Fruit fly (Drosophila melanogaster): ENCODE results near the gene CG2258.
A peak's percentile ranks its signal among the peaks of the same experiment; 100 is the strongest.

Gene CG2258

dm6 chrX:8106281-8107050 lies 4.6 kb upstream of the CG2258 start (continued):
- TF ChIP-seq z (GFP tag; IDR thresholded peaks at IDR 0.05): peak; percentile 80
- peak; percentile 31 for TF ChIP-seq kah (GFP tag; optimal IDR thresholded peaks at IDR 0.05)
- TF ChIP-seq Drgx (GFP tag; IDR thresholded peaks at IDR 0.05): no peak
- TF ChIP-seq ab (GFP tag; optimal IDR thresholded peaks at IDR 0.05): no peak
- no peak for TF ChIP-seq CG4282 (GFP tag; optimal IDR thresholded peaks at IDR 0.05)
- TF ChIP-seq Hr78 (GFP tag; optimal IDR thresholded peaks at IDR 0.05): peak in 1 of 2 experiments; percentile 53
- peak; percentile 12 for TF ChIP-seq cwo (GFP tag; optimal IDR thresholded peaks at IDR 0.05)
- TF ChIP-seq CG5180 (GFP tag; optimal IDR thresholded peaks at IDR 0.05): peak; percentile 67
- TF ChIP-seq CG8290 (GFP tag; optimal IDR thresholded peaks at IDR 0.05): no peak
- no peak for TF ChIP-seq CG8290 (tag; optimal IDR thresholded peaks at IDR 0.05)
- peak; percentile 37 for TF ChIP-seq CG6813 (GFP tag; optimal IDR thresholded peaks at IDR 0.05)
- peak; percentile 34 for TF ChIP-seq lab (GFP tag; optimal IDR thresholded peaks at IDR 0.05)
- no peak for TF ChIP-seq croc (GFP tag; conservative IDR thresholded peaks at IDR 0.05)
- TF ChIP-seq Med (GFP tag): peak; percentile 32
- TF ChIP-seq CG18476 (GFP tag; optimal IDR thresholded peaks at IDR 0.05): no peak
- TF ChIP-seq CG34376 (GFP tag; optimal IDR thresholded peaks at IDR 0.05): peak; percentile 70
- no peak for TF ChIP-seq BtbVII (GFP tag; optimal IDR thresholded peaks at IDR 0.05)
- TF ChIP-seq CG6791 (GFP tag; IDR thresholded peaks at IDR 0.05; ENCODE audit: partially characterized antibody): no peak
- TF ChIP-seq CG2116 (GFP tag; optimal IDR thresholded peaks at IDR 0.05): no peak
- TF ChIP-seq scrt (GFP tag; optimal IDR thresholded peaks at IDR 0.05): no peak
- TF ChIP-seq CG14965 (GFP tag; optimal IDR thresholded peaks at IDR 0.05; ENCODE audit: borderline replicate concordance): no peak
- no peak for TF ChIP-seq CG4820 (GFP tag; optimal IDR thresholded peaks at IDR 0.05)
- TF ChIP-seq Xrp1 (GFP tag; IDR thresholded peaks at IDR 0.05): 0 out of 2 replicates have a peak, but pooled peaks have one; percentile 7
- peak in 1 of 2 experiments; percentile 50 for TF ChIP-seq Pdp1 (GFP tag; optimal IDR thresholded peaks at IDR 0.05)
- peak in 1 of 2 experiments; percentile 9 for TF ChIP-seq bsh (GFP tag; optimal IDR thresholded peaks at IDR 0.05)
- TF ChIP-seq CG1603 (tag; optimal IDR thresholded peaks at IDR 0.05): no peak
- TF ChIP-seq sd (tag; optimal IDR thresholded peaks at IDR 0.05): peak; percentile 32
- TF ChIP-seq sens (GFP tag): peak; percentile 67
- no peak for TF ChIP-seq Doc2 (GFP tag; IDR thresholded peaks at IDR 0.05)
- no peak for TF ChIP-seq CG18262 (tag; optimal IDR thresholded peaks at IDR 0.05)
- peak; percentile 0 for TF ChIP-seq fd64A (GFP tag; optimal IDR thresholded peaks at IDR 0.05)
- 0 out of 4 replicates have a peak, but pooled peaks have one; percentile 14 for TF ChIP-seq chinmo (GFP tag; IDR thresholded peaks at IDR 0.05; ENCODE audit: partially characterized antibody)
- TF ChIP-seq salm (tag; optimal IDR thresholded peaks at IDR 0.05): peak; percentile 54

- TF ChIP-seq CG3163 (GFP tag; optimal IDR thresholded peaks at IDR 0.05) (no peak), Elba2 (GFP tag; optimal IDR thresholded peaks at IDR 0.05) (peak; percentile 87), klu (GFP tag; IDR thresholded peaks at IDR 0.05) (no peak), CG7839 (tag; optimal IDR thresholded peaks at IDR 0.05) (no peak), grau (tag; optimal IDR thresholded peaks at IDR 0.05) (no peak), insv (GFP tag; optimal IDR thresholded peaks at IDR 0.05) (peak in 1 of 2 experiments; percentile 80), CG1832 (GFP tag; optimal IDR thresholded peaks at IDR 0.05) (no peak), CrebB (tag; optimal IDR thresholded peaks at IDR 0.05) (no peak), corto (GFP tag; optimal IDR thresholded peaks at IDR 0.05) (no peak), Adf1 (GFP tag; IDR thresholded peaks at IDR 0.05) (no peak), NFAT (GFP tag; IDR thresholded peaks at IDR 0.05) (no peak), ken (GFP tag; IDR thresholded peaks at IDR 0.05) (no peak), otp (GFP tag; IDR thresholded peaks at IDR 0.05) (no peak), CG5180 (GFP tag; optimal IDR thresholded peaks at IDR 0.05) (no peak)
Observed at dm6 chrX:8100826-8101079, 1.1 kb downstream of the CG2258 start.

All from whole organism, embryonic.